Worm (Caenorhabditis elegans) whole organism, L1 larva: ENCODE measurements around the gene srj-26.
"Not testable (repeated sequence)": the region's sequence is repeated elsewhere in the genome, so short reads cannot be mapped to it uniquely, and the experiment has no call there.

ENCODE experiments used
- C16A3.4 ChIP-seq: fragments of 150-350 bp; optimal IDR thresholded peaks from 2 replicates; lab custom pipeline; 2014; ENCODE audit warnings: missing biosample characterization, missing genetic modification characterization
- aha-1 ChIP-seq: fragments of 150-350 bp; optimal IDR thresholded peaks from 2 replicates; lab custom pipeline; 2014; ENCODE audit warnings: missing biosample characterization, missing genetic modification characterization
- ama-1 ChIP-seq: fragments of 150-350 bp; optimal IDR thresholded peaks from 2 replicates; lab custom pipeline; 2014
- ceh-63 ChIP-seq: fragments of 200-800 bp; sonication (Bioruptor generic); optimal IDR thresholded peaks from 2 replicates; lab custom pipeline; 2018; ENCODE audit warnings: mild to moderate bottlenecking, missing genetic modification characterization, missing compliant biosample characterization
- ceh-8 ChIP-seq: fragments of 200-800 bp; sonication (Bioruptor generic); optimal IDR thresholded peaks from 2 replicates; lab custom pipeline; 2018; ENCODE audit warnings: mild to moderate bottlenecking, missing genetic modification characterization, moderate library complexity, missing compliant biosample characterization
- dsc-1 ChIP-seq: sonication (generic microtip); optimal IDR thresholded peaks from 2 replicates; lab custom pipeline; 2016; ENCODE audit warnings: mild to moderate bottlenecking, missing genetic modification characterization, missing compliant biosample characterization
- efl-1 ChIP-seq, 4 experiments: fragments of 150-350 bp; optimal IDR thresholded peaks in 3 of 4; peaks in 1 of 4; 1 replicate in 1 of 4; 2 replicates in 3 of 4; lab custom pipeline; 2014; ENCODE audit warnings: missing biosample characterization in 2 of 4, missing genetic modification characterization in 2 of 4, missing genetic modification reagents in 2 of 4
- egl-13 ChIP-seq: sonication (generic microtip); optimal IDR thresholded peaks from 2 replicates; lab custom pipeline; 2016; ENCODE audit warnings: missing genotype, missing genetic modification reagents, missing genetic modification characterization, missing compliant biosample characterization
- egl-27 ChIP-seq, 2 experiments: fragments of 150-350 bp in 1 of 2; sonication (generic microtip); optimal IDR thresholded peaks; 3 replicates each; lab custom pipeline; 2017 to 2018; ENCODE audit warnings: missing biosample characterization in 2 of 2, missing genetic modification characterization in 2 of 2, missing genetic modification reagents in 2 of 2
- fkh-8 ChIP-seq: sonication (generic microtip); optimal IDR thresholded peaks from 2 replicates; lab custom pipeline; 2016; ENCODE audit warnings: mild to moderate bottlenecking, missing genetic modification characterization, missing compliant biosample characterization
- hlh-17 ChIP-seq: fragments of 200-800 bp; sonication (Bioruptor generic); optimal IDR thresholded peaks from 2 replicates; lab custom pipeline; 2018; ENCODE audit warnings: missing genetic modification characterization, mild to moderate bottlenecking, missing compliant biosample characterization, moderate library complexity, borderline replicate concordance
- isw-1 ChIP-seq: fragments of 200-800 bp; sonication (Bioruptor generic); IDR thresholded peaks from 2 replicates; pipeline ENCODE4 v1.3.6; 2022; ENCODE audit warnings: missing genetic modification characterization, missing compliant biosample characterization
- jun-1 ChIP-seq: fragments of 150-350 bp; optimal IDR thresholded peaks from 2 replicates; lab custom pipeline; 2014; ENCODE audit warnings: missing biosample characterization, missing genetic modification reagents, missing genetic modification characterization
- lin-14 ChIP-seq: fragments of 200-800 bp; sonication (Bioruptor generic); optimal IDR thresholded peaks from 2 replicates; lab custom pipeline; 2018; ENCODE audit warnings: mild to moderate bottlenecking, missing genetic modification characterization, moderate library complexity, missing compliant biosample characterization
- lin-15B ChIP-seq: fragments of 150-350 bp; sonication (generic microtip); optimal IDR thresholded peaks from 3 replicates; lab custom pipeline; 2014; ENCODE audit warnings: missing biosample characterization, missing genetic modification characterization
- lin-35 ChIP-seq, 2 experiments: fragments of 150-350 bp; optimal IDR thresholded peaks; 2 replicates each; lab custom pipeline; 2014; ENCODE audit warnings: missing biosample characterization in 2 of 2, missing genetic modification characterization in 2 of 2, missing genetic modification reagents in 2 of 2
- lin-39 ChIP-seq: fragments of 150-350 bp; optimal IDR thresholded peaks from 2 replicates; lab custom pipeline; 2014; ENCODE audit warnings: missing biosample characterization, missing genetic modification reagents, missing genetic modification characterization
- lsy-2 ChIP-seq, 2 experiments: fragments of 150-350 bp; optimal IDR thresholded peaks; 2 replicates each; lab custom pipeline; 2014; ENCODE audit warnings: missing biosample characterization in 2 of 2, missing genetic modification characterization in 2 of 2
- mab-9 ChIP-seq: fragments of 200-800 bp; sonication (Bioruptor generic); IDR thresholded peaks from 2 replicates; pipeline ENCODE4 v1.3.6; 2022; ENCODE audit warnings: missing genetic modification reagents, missing genetic modification characterization, missing compliant biosample characterization
- mdl-1 ChIP-seq, 2 experiments: fragments of 150-350 bp; optimal IDR thresholded peaks; 2 replicates each; lab custom pipeline; 2014 to 2017; ENCODE audit warnings: missing biosample characterization in 2 of 2, missing genetic modification characterization in 2 of 2, inconsistent platforms in 1 of 2
- mef-2 ChIP-seq: fragments of 150-350 bp; optimal IDR thresholded peaks from 2 replicates; lab custom pipeline; 2014; ENCODE audit warnings: missing biosample characterization, missing genetic modification characterization
- nhr-11 ChIP-seq: fragments of 150-350 bp; optimal IDR thresholded peaks from 2 replicates; lab custom pipeline; 2014; ENCODE audit warnings: missing biosample characterization, missing genetic modification characterization
- nhr-12 ChIP-seq: sonication (generic microtip); optimal IDR thresholded peaks from 2 replicates; lab custom pipeline; 2017; ENCODE audit warnings: missing biosample characterization, missing genetic modification characterization
- nhr-20 ChIP-seq: sonication (generic microtip); optimal IDR thresholded peaks from 2 replicates; lab custom pipeline; 2016; ENCODE audit warnings: mild to moderate bottlenecking, missing genetic modification characterization, missing compliant biosample characterization
- nhr-28 ChIP-seq: fragments of 150-350 bp; optimal IDR thresholded peaks from 2 replicates; lab custom pipeline; 2014; ENCODE audit warnings: missing biosample characterization, missing genetic modification characterization
- nhr-77 ChIP-seq: fragments of 150-350 bp; optimal IDR thresholded peaks from 2 replicates; lab custom pipeline; 2014; ENCODE audit warnings: missing biosample characterization, missing genetic modification characterization
- snpc-4 ChIP-seq: fragments of 150-350 bp; optimal IDR thresholded peaks from 2 replicates; lab custom pipeline; 2014; ENCODE audit warnings: missing biosample characterization, missing genetic modification characterization
- sox-4 ChIP-seq: sonication (generic microtip); optimal IDR thresholded peaks from 2 replicates; lab custom pipeline; 2016; ENCODE audit warnings: missing genetic modification characterization, missing compliant biosample characterization
- sptf-1 ChIP-seq: fragments of 150-350 bp; optimal IDR thresholded peaks from 2 replicates; lab custom pipeline; 2014; ENCODE audit warnings: missing biosample characterization, missing genetic modification characterization
- tbx-2 ChIP-seq: sonication (generic microtip); optimal IDR thresholded peaks from 2 replicates; lab custom pipeline; 2016; ENCODE audit warnings: missing genetic modification characterization, missing compliant biosample characterization
- tlp-1 ChIP-seq: fragments of 150-350 bp; optimal IDR thresholded peaks from 2 replicates; lab custom pipeline; 2014; ENCODE audit warnings: missing biosample characterization, missing genetic modification characterization
- unc-30 ChIP-seq: sonication (generic microtip); optimal IDR thresholded peaks from 2 replicates; lab custom pipeline; 2017; ENCODE audit warnings: missing biosample characterization, missing genetic modification characterization
- unc-62 ChIP-seq: fragments of 150-350 bp; optimal IDR thresholded peaks from 2 replicates; lab custom pipeline; 2014; ENCODE audit warnings: missing biosample characterization, missing genetic modification reagents, missing genetic modification characterization
- unc-98 ChIP-seq: fragments of 200-800 bp; sonication (Bioruptor generic); IDR thresholded peaks from 2 replicates; pipeline ENCODE4 v1.3.6; 2022; ENCODE audit warnings: missing genetic modification characterization, missing compliant biosample characterization
- xbp-1 ChIP-seq: sonication (generic microtip); optimal IDR thresholded peaks from 2 replicates; lab custom pipeline; 2016; ENCODE audit warnings: missing genetic modification characterization, missing compliant biosample characterization

srj-26 gene

DNA sequence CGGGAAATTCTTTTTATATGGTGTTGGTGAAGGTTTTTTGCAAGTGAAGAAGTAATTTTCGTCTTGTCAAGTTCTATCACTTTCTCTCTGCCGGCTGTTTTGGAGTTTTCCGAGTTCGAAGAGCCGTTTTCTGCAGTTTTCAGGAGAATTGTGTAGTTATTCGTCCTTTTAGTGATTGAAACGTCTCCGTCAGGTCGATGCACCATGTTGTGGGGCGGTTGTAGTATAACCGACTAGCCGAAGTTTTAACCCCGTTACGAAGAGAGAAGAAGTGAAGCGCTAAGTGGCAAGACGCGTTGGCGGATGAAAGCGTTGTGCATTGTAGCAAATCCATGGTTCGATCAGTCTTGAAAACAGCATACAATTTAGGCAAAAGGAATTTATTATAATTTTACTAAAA is 18.2 kb upstream of the srj-26 start:
- TF ChIP-seq efl-1 (optimal IDR thresholded peaks at IDR 0.05; lab: Kevin White, UChicago), result no peak
- TF ChIP-seq efl-1 (GFP tag; optimal IDR thresholded peaks at IDR 0.05 in 1 of 2; lab: Kevin White, UChicago), result peak in 1 of 2 experiments; percentile 90
- TF ChIP-seq tlp-1 (tag; lab: Kevin White, UChicago), result no peak
- TF ChIP-seq, all 84 proteins: peak for 1

DNA sequence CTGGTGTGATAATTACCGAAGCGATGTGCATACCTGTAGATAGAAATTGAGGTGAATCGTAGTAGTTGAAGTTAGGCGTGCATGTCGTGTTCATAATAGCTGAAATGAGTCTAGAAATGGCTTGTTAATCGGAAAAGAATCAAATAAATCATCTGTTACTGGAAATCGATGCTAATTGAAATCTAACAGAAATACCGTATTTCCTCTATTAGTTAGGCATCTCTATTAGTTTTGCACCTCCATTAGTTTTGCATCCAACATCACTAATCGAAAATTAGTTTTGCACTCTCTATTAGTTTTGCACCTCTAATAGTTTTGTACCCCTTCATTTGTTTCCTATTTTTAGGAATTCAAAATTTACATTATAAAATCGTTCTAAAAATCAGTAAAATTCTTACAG is 16.1 kb upstream of the srj-26 start, which contains the start of gene srh-209:
Gene srh-209, minus strand, starts transcription at position 101 of the 400 bp plus-strand sequence.
- not testable (repeated sequence) for TF ChIP-seq mef-2 (tag; lab: Kevin White, UChicago); nhr-11 (tag; lab: Kevin White, UChicago); lin-15B

DNA sequence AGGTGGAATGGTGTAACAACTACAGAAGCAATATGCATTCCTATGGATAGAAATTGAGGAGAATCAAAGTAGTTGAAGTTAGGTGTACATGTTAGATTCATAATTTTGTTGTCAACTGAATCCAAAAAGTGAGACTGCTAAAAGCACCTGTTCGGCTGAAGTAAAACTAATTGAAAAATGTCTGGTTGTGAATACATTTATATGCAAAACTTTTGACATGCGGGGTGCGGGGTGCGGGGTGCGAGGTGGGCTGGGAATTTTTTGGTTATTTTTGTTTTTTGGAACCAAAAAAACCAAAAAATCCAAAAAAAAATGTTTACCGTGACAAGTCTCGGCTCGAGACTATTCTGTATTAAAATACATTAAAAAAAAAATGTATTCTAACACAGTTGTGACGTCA is 10.8 kb upstream of the srj-26 start, which contains the start of gene srh-207:
Gene srh-207, minus strand, starts transcription at position 101 of the 400 bp plus-strand sequence.
- TF ChIP-seq ceh-63 (GFP tag; lab: Kevin White, UChicago), result no peak
- TF ChIP-seq nhr-28 (tag; lab: Kevin White, UChicago), result no peak
- no peak for TF ChIP-seq mab-9 (GFP tag; lab: Robert Waterston, UW)
- no peak for TF ChIP-seq C16A3.4
- no peak for TF ChIP-seq sox-4
- TF ChIP-seq lin-35 (GFP tag; optimal IDR thresholded peaks at IDR 0.05; lab: Kevin White, UChicago), result no peak
- TF ChIP-seq hlh-17 (GFP tag; lab: Kevin White, UChicago), result no peak
- no peak for TF ChIP-seq aha-1
- no peak for TF ChIP-seq ama-1
- no peak for TF ChIP-seq jun-1 (tag; lab: Kevin White, UChicago)
- no peak for TF ChIP-seq isw-1 (GFP tag; lab: Robert Waterston, UW)
- no peak for TF ChIP-seq unc-98 (GFP tag; lab: Robert Waterston, UW)
- no peak for TF ChIP-seq ceh-8
- no peak for TF ChIP-seq sptf-1
- no peak for TF ChIP-seq unc-30 (tag; lab: Kevin White, UChicago)
- no peak for TF ChIP-seq tbx-2 (tag; lab: Kevin White, UChicago)

DNA sequence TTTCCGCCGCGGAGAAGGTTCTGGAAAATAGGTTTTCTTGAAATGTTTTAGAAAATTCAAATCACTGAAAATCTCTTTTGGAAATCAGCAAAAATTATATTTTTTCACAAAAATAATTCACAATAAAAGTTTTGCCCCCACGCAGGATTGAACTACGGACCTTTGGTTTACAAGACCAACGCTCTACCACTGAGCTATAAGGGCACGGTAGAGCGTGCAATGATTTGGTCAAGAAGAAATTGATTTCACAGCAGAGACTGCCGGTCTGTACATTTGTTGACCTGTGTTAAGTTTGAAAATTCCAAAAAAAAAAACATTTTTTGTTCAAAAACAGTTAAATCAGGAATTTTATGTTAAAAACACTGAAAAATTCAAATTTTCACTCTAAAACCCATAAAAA is 8.5 kb upstream of the srj-26 start:
- TF ChIP-seq nhr-77 (tag; lab: Kevin White, UChicago), result no peak
- TF ChIP-seq mdl-1 (tag; optimal IDR thresholded peaks at IDR 0.05; lab: Kevin White, UChicago), result no peak
- TF ChIP-seq xbp-1 (tag; lab: Kevin White, UChicago), result no peak
- no peak for TF ChIP-seq dsc-1 (tag; lab: Kevin White, UChicago)
- no peak for TF ChIP-seq egl-27 (tag; optimal IDR thresholded peaks at IDR 0.05; lab: Kevin White, UChicago)
- TF ChIP-seq lsy-2 (tag; optimal IDR thresholded peaks at IDR 0.05; lab: Kevin White, UChicago), result no peak
- TF ChIP-seq efl-1 (optimal IDR thresholded peaks at IDR 0.05; lab: Kevin White, UChicago), result no peak
- TF ChIP-seq efl-1 (GFP tag; optimal IDR thresholded peaks at IDR 0.05 in 1 of 2; lab: Kevin White, UChicago), result peak in 1 of 2 experiments; percentile 23
- TF ChIP-seq snpc-4 (tag; lab: Kevin White, UChicago), result no peak
- TF ChIP-seq lin-35 (GFP tag; optimal IDR thresholded peaks at IDR 0.05; lab: Kevin White, UChicago), result peak in 1 of 2 experiments; percentile 2
- TF ChIP-seq nhr-12 (tag; lab: Kevin White, UChicago), result no peak
- no peak for TF ChIP-seq egl-13 (tag; lab: Kevin White, UChicago)

DNA sequence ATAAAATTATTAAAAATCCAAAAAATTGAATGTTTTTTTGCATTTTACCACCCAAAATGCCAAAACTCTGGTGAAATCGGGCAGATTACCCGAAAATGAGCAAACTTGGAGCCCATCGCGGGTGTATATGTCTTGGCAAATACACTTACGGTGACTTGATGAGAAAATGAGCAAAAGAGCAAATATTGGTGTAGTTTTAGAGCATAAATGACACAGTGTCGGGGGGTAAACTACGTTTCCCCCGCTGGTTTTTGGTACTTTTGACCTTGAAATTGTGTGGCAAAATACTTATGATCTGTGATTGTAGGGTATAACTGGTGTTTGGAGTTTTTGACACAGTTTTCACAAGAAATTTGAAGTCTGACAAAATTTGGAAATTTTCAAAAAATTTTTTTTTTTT is 8.0 kb upstream of the srj-26 start, which contains the start of gene ZK262.2:
Gene ZK262.2, minus strand, starts transcription at position 101 of the 400 bp plus-strand sequence.
- no peak for TF ChIP-seq unc-62
- TF ChIP-seq nhr-11 (tag; lab: Kevin White, UChicago), result no peak
- TF ChIP-seq ama-1, result no peak
- no peak for TF ChIP-seq nhr-28 (tag; lab: Kevin White, UChicago)
- no peak for TF ChIP-seq lin-14
- no peak for TF ChIP-seq lin-15B
- no peak for TF ChIP-seq hlh-17 (GFP tag; lab: Kevin White, UChicago)
- no peak for TF ChIP-seq fkh-8 (tag; lab: Kevin White, UChicago)
- TF ChIP-seq tbx-2 (tag; lab: Kevin White, UChicago), result no peak
- TF ChIP-seq lin-39 (tag; lab: Kevin White, UChicago), result no peak
- no peak for TF ChIP-seq nhr-20 (tag; lab: Kevin White, UChicago)
- no peak for TF ChIP-seq ceh-8
